Worm (Caenorhabditis elegans): ENCODE measurements around the gene skr-8.
"Not testable (repeated sequence)": the region's sequence is repeated elsewhere in the genome, so short reads cannot be mapped to it uniquely, and the experiment has no call there.

Gene skr-8

ce11 chrIV:17165734-17166133 lies at the start of gene skr-8:
skr-8 (minus strand) TSS chrIV:17165834.
- not testable (repeated sequence) for TF ChIP-seq him-1, dao-5, W03F9.2 (tag; optimal IDR thresholded peaks at IDR 0.05)

- TF ChIP-seq dao-5 (tag; optimal IDR thresholded peaks at IDR 0.05), result no peak
- no peak for TF ChIP-seq W03F9.2 (tag; optimal IDR thresholded peaks at IDR 0.05)
- TF ChIP-seq him-1 (tag; optimal IDR thresholded peaks at IDR 0.05), result no peak
These were observed 49.4 kb upstream of the skr-8 start for ce11 chrIV:17215070-17215469.

ce11 chrIV:17210754-17211153 lies 45.1 kb upstream of the skr-8 start:
- no peak for TF ChIP-seq W03F9.2 (tag; optimal IDR thresholded peaks at IDR 0.05)
- TF ChIP-seq dao-5 (tag; optimal IDR thresholded peaks at IDR 0.05), result no peak
- no peak for TF ChIP-seq him-1 (tag; optimal IDR thresholded peaks at IDR 0.05)

ce11 chrIV:17209309-17209708 lies 43.7 kb upstream of the skr-8 start:
- no peak for TF ChIP-seq W03F9.2 (tag; optimal IDR thresholded peaks at IDR 0.05)
- TF ChIP-seq him-1 (tag; optimal IDR thresholded peaks at IDR 0.05), result no peak

ce11 chrIV:17207864-17208263 lies 42.2 kb upstream of the skr-8 start:
- no peak for TF ChIP-seq him-1 (tag; optimal IDR thresholded peaks at IDR 0.05)
- no peak for TF ChIP-seq dao-5 (tag; optimal IDR thresholded peaks at IDR 0.05)
- no peak for TF ChIP-seq W03F9.2 (tag; optimal IDR thresholded peaks at IDR 0.05)

- TF ChIP-seq him-1 (tag; optimal IDR thresholded peaks at IDR 0.05), result no peak
- no peak for TF ChIP-seq W03F9.2 (tag; optimal IDR thresholded peaks at IDR 0.05)
- no peak for TF ChIP-seq dao-5 (tag; optimal IDR thresholded peaks at IDR 0.05)
These were observed 41.1 kb upstream of the skr-8 start, which contains the start of gene cnnm-1 for ce11 chrIV:17206745-17207144. cnnm-1 (minus strand) TSS chrIV:17206845.

ce11 chrIV:17199706-17200105 lies 34.1 kb upstream of the skr-8 start:
- TF ChIP-seq him-1 (tag; optimal IDR thresholded peaks at IDR 0.05) (no peak), W03F9.2 (tag; optimal IDR thresholded peaks at IDR 0.05) (no peak), dao-5 (tag; optimal IDR thresholded peaks at IDR 0.05) (no peak)

ce11 chrIV:17193491-17193890 lies 27.9 kb upstream of the skr-8 start:
- TF ChIP-seq W03F9.2 (tag; optimal IDR thresholded peaks at IDR 0.05) (no peak), dao-5 (tag; optimal IDR thresholded peaks at IDR 0.05) (no peak)

ce11 chrIV:17191791-17192190 lies 26.2 kb upstream of the skr-8 start, which contains the start of gene flp-17:
flp-17 (minus strand) TSS chrIV:17191891.
- TF ChIP-seq him-1 (tag; optimal IDR thresholded peaks at IDR 0.05), result no peak
- no peak for TF ChIP-seq W03F9.2 (tag; optimal IDR thresholded peaks at IDR 0.05)
- TF ChIP-seq dao-5 (tag; optimal IDR thresholded peaks at IDR 0.05), result no peak

ce11 chrIV:17189193-17189592 lies 23.6 kb upstream of the skr-8 start:
- TF ChIP-seq W03F9.2 (tag; optimal IDR thresholded peaks at IDR 0.05) (no peak), dao-5 (tag; optimal IDR thresholded peaks at IDR 0.05) (no peak), him-1 (tag; optimal IDR thresholded peaks at IDR 0.05) (no peak)

ce11 chrIV:17183629-17184028 lies 18.0 kb upstream of the skr-8 start, which contains the start of gene col-138:
col-138 (minus strand) TSS chrIV:17183729.
- TF ChIP-seq W03F9.2 (tag; optimal IDR thresholded peaks at IDR 0.05) (no peak), dao-5 (tag; optimal IDR thresholded peaks at IDR 0.05) (no peak), him-1 (tag; optimal IDR thresholded peaks at IDR 0.05) (no peak)

ce11 chrIV:17183032-17183608 lies 17.5 kb upstream of the skr-8 start:
- TF ChIP-seq him-1 (tag; optimal IDR thresholded peaks at IDR 0.05) (no peak), dao-5 (tag; optimal IDR thresholded peaks at IDR 0.05) (no peak), W03F9.2 (tag; optimal IDR thresholded peaks at IDR 0.05) (no peak)

- TF ChIP-seq dao-5 (tag; optimal IDR thresholded peaks at IDR 0.05) (no peak), W03F9.2 (tag; optimal IDR thresholded peaks at IDR 0.05) (no peak), him-1 (tag; optimal IDR thresholded peaks at IDR 0.05) (no peak)
These were observed 13.9 kb upstream of the skr-8 start for ce11 chrIV:17179565-17179964.

ce11 chrIV:17179071-17179470 lies 13.4 kb upstream of the skr-8 start:
- TF ChIP-seq him-1 (tag; optimal IDR thresholded peaks at IDR 0.05) (no peak), W03F9.2 (tag; optimal IDR thresholded peaks at IDR 0.05) (no peak), dao-5 (tag; optimal IDR thresholded peaks at IDR 0.05) (no peak)

ce11 chrIV:17176177-17176576 lies 10.5 kb upstream of the skr-8 start, which contains the start of gene C52D10.3:
C52D10.3 (plus strand) TSS chrIV:17176477.
- TF ChIP-seq him-1 (tag; optimal IDR thresholded peaks at IDR 0.05) (no peak), W03F9.2 (tag; optimal IDR thresholded peaks at IDR 0.05) (no peak), dao-5 (tag; optimal IDR thresholded peaks at IDR 0.05) (no peak)
